Worm (Caenorhabditis elegans) whole organism, young adult: ENCODE results near the gene fipr-17.
A peak's percentile ranks its signal among the peaks of the same experiment; 100 is the strongest.

Experiments
- F23B12.7 ChIP-seq: sonication (generic microtip); optimal IDR thresholded peaks from 2 replicates; lab custom pipeline; 2017; ENCODE audit warnings: missing genetic modification characterization, mild to moderate bottlenecking, missing compliant biosample characterization, antibody characterized with exemption, moderate library complexity; ENCODE audit not compliant: insufficient read depth
- F33H1.4 ChIP-seq: fragments of 200-800 bp; sonication (Bioruptor generic); IDR thresholded peaks from 2 replicates; pipeline ENCODE4 v1.3.6; 2022; ENCODE audit warnings: missing genetic modification reagents, missing genetic modification characterization, missing compliant biosample characterization
- F37B4.10 ChIP-seq: fragments of 200-800 bp; sonication (Bioruptor generic); IDR thresholded peaks from 2 replicates; pipeline ENCODE4 v1.3.6; 2022; ENCODE audit warnings: missing genetic modification characterization, missing compliant biosample characterization
- F49E8.2 ChIP-seq: sonication (generic microtip); optimal IDR thresholded peaks from 3 replicates; lab custom pipeline; 2017; ENCODE audit warnings: missing genetic modification characterization, mild to moderate bottlenecking, missing compliant biosample characterization, antibody characterized with exemption, moderate library complexity; ENCODE audit not compliant: insufficient read depth
- F52B5.7 ChIP-seq: sonication (generic microtip); optimal IDR thresholded peaks from 2 replicates; lab custom pipeline; 2016; ENCODE audit warnings: mild to moderate bottlenecking, missing genetic modification characterization, missing compliant biosample characterization
- F55B11.4 ChIP-seq: sonication (generic microtip); optimal IDR thresholded peaks from 2 replicates; lab custom pipeline; 2016; ENCODE audit warnings: missing compliant biosample characterization, missing genetic modification characterization, borderline replicate concordance; ENCODE audit not compliant: insufficient read depth
- K11D2.4 ChIP-seq: fragments of 200-800 bp; sonication (Bioruptor generic); IDR thresholded peaks from 2 replicates; pipeline ENCODE4 v1.3.6; 2022; ENCODE audit warnings: missing genetic modification reagents, missing genetic modification characterization, missing compliant biosample characterization
- T07F8.4 ChIP-seq: sonication (generic microtip); optimal IDR thresholded peaks from 2 replicates; lab custom pipeline; 2016; ENCODE audit warnings: mild to moderate bottlenecking, missing genetic modification characterization, moderate library complexity, missing compliant biosample characterization
- Y95B8A.8 ChIP-seq: fragments of 200-800 bp; sonication (Bioruptor generic); IDR thresholded peaks from 2 replicates; pipeline ENCODE4 v1.3.6; 2022; ENCODE audit warnings: missing genetic modification reagents, missing genetic modification characterization, missing compliant biosample characterization
- ZK185.1 ChIP-seq: sonication (generic microtip); optimal IDR thresholded peaks from 2 replicates; lab custom pipeline; 2016; ENCODE audit warnings: mild to moderate bottlenecking, missing genetic modification characterization, missing compliant biosample characterization; ENCODE audit not compliant: poor library complexity, severe bottlenecking
- akir-1 ChIP-seq: fragments of 200-800 bp; sonication (Bioruptor generic); optimal IDR thresholded peaks from 2 replicates; lab custom pipeline; 2018; ENCODE audit warnings: mild to moderate bottlenecking, missing genetic modification characterization, moderate library complexity, missing compliant biosample characterization
- ama-1 ChIP-seq, 3 experiments: fragments of 150-350 bp in 1 of 3; sonication (generic microtip) in 2 of 3; optimal IDR thresholded peaks; 2 replicates each; lab custom pipeline; 2014 to 2018; ENCODE audit warnings: missing biosample characterization in 2 of 3, missing genetic modification characterization in 2 of 3, missing genetic modification reagents in 2 of 3
- attf-3 ChIP-seq: fragments of 200-800 bp; sonication (Bioruptor generic); conservative IDR thresholded peaks from 2 replicates; pipeline ENCODE4 v1.3.6; 2022; ENCODE audit warnings: missing genetic modification reagents, missing genetic modification characterization, missing compliant biosample characterization
- bed-1 ChIP-seq: fragments of 200-800 bp; sonication (Bioruptor generic); IDR thresholded peaks from 2 replicates; pipeline ENCODE4 v1.3.6; 2022; ENCODE audit warnings: missing genetic modification reagents, missing genetic modification characterization, missing compliant biosample characterization
- bed-2 ChIP-seq: fragments of 200-800 bp; sonication (Bioruptor generic); IDR thresholded peaks from 2 replicates; pipeline ENCODE4 v1.3.6; 2022; ENCODE audit warnings: missing genetic modification reagents, missing genetic modification characterization, missing compliant biosample characterization
- ceh-100 ChIP-seq: fragments of 200-800 bp; sonication (Bioruptor generic); IDR thresholded peaks from 2 replicates; pipeline ENCODE4 v1.3.6; 2022; ENCODE audit warnings: missing genetic modification reagents, missing genetic modification characterization, missing compliant biosample characterization
- ceh-40 ChIP-seq: fragments of 200-800 bp; sonication (Bioruptor generic); IDR thresholded peaks from 2 replicates; pipeline ENCODE4 v1.3.6; 2022; ENCODE audit warnings: missing genetic modification characterization, missing compliant biosample characterization
- ceh-79 ChIP-seq: sonication (generic microtip); optimal IDR thresholded peaks from 2 replicates; lab custom pipeline; 2017; ENCODE audit warnings: mild to moderate bottlenecking, missing genetic modification characterization, missing compliant biosample characterization
- chd-7 ChIP-seq: sonication (generic microtip); optimal IDR thresholded peaks from 2 replicates; lab custom pipeline; 2016; ENCODE audit warnings: mild to moderate bottlenecking, missing genetic modification characterization, moderate library complexity, missing compliant biosample characterization
- dox-1 ChIP-seq: fragments of 200-800 bp; sonication (Bioruptor generic); IDR thresholded peaks from 2 replicates; pipeline ENCODE4 v1.3.6; 2022; ENCODE audit warnings: missing genetic modification reagents, missing genetic modification characterization, missing compliant biosample characterization
- efl-1 ChIP-seq: fragments of 150-350 bp; optimal IDR thresholded peaks from 2 replicates; lab custom pipeline; 2014; ENCODE audit warnings: missing biosample characterization, missing genetic modification reagents, missing genetic modification characterization
- egrh-3 ChIP-seq: fragments of 200-800 bp; sonication (Bioruptor generic); IDR thresholded peaks from 2 replicates; pipeline ENCODE4 v1.3.6; 2022; ENCODE audit warnings: missing genetic modification reagents, missing genetic modification characterization, missing compliant biosample characterization
- ekl-4 ChIP-seq: fragments of 200-800 bp; sonication (Bioruptor generic); IDR thresholded peaks from 2 replicates; pipeline ENCODE4 v1.3.6; 2022; ENCODE audit warnings: missing genetic modification reagents, missing genetic modification characterization, missing compliant biosample characterization
- fkh-3 ChIP-seq: sonication (generic microtip); optimal IDR thresholded peaks from 2 replicates; lab custom pipeline; 2016; ENCODE audit warnings: mild to moderate bottlenecking, missing genetic modification characterization, missing compliant biosample characterization
- gei-17 ChIP-seq: fragments of 200-800 bp; sonication (Bioruptor generic); optimal IDR thresholded peaks from 2 replicates; lab custom pipeline; 2018; ENCODE audit warnings: mild to moderate bottlenecking, missing genetic modification characterization, missing compliant biosample characterization
- him-1 ChIP-seq: sonication (generic microtip); optimal IDR thresholded peaks from 2 replicates; lab custom pipeline; 2016; ENCODE audit warnings: missing genotype, missing genetic modification reagents, missing genetic modification characterization, missing compliant biosample characterization
- hlh-12 ChIP-seq: sonication (generic microtip); optimal IDR thresholded peaks from 2 replicates; lab custom pipeline; 2016; ENCODE audit warnings: missing genetic modification characterization, missing compliant biosample characterization
- hmg-20 ChIP-seq: fragments of 200-800 bp; sonication (Bioruptor generic); IDR thresholded peaks from 2 replicates; pipeline ENCODE4 v1.3.6; 2022; ENCODE audit warnings: missing genetic modification reagents, missing genetic modification characterization, missing compliant biosample characterization
- lin-26 ChIP-seq: fragments of 200-800 bp; sonication (Bioruptor generic); IDR thresholded peaks from 2 replicates; pipeline ENCODE4 v1.3.6; 2022; ENCODE audit warnings: missing genetic modification reagents, missing genetic modification characterization, missing compliant biosample characterization
- lin-35 ChIP-seq, 3 experiments: fragments of 150-350 bp in 2 of 3; sonication (generic microtip) in 1 of 3; optimal IDR thresholded peaks; 2 replicates each; lab custom pipeline; 2014 to 2018; ENCODE audit warnings: missing biosample characterization in 3 of 3, missing genetic modification characterization in 3 of 3, missing genetic modification reagents in 3 of 3
- lin-54 ChIP-seq: fragments of 200-800 bp; sonication (Bioruptor generic); optimal IDR thresholded peaks from 2 replicates; lab custom pipeline; 2018; ENCODE audit warnings: mild to moderate bottlenecking, missing genetic modification characterization, missing compliant biosample characterization
- lsl-1 ChIP-seq: fragments of 200-800 bp; sonication (Bioruptor generic); optimal IDR thresholded peaks from 2 replicates; lab custom pipeline; 2018; ENCODE audit warnings: mild to moderate bottlenecking, missing genetic modification characterization, moderate library complexity, missing compliant biosample characterization
- madf-6 ChIP-seq: fragments of 200-800 bp; sonication (Bioruptor generic); IDR thresholded peaks from 2 replicates; pipeline ENCODE4 v1.3.6; 2022; ENCODE audit warnings: missing genetic modification reagents, missing genetic modification characterization, missing compliant biosample characterization
- madf-8 ChIP-seq: fragments of 200-800 bp; sonication (Bioruptor generic); conservative IDR thresholded peaks from 2 replicates; pipeline ENCODE4 v1.3.6; 2022; ENCODE audit warnings: missing genetic modification reagents, missing genetic modification characterization, missing compliant biosample characterization
- mes-4 ChIP-seq: sonication (generic microtip); optimal IDR thresholded peaks from 2 replicates; lab custom pipeline; 2016; ENCODE audit warnings: missing genotype, missing genetic modification characterization, missing compliant biosample characterization
- nhr-120 ChIP-seq: fragments of 200-800 bp; sonication (Bioruptor generic); IDR thresholded peaks from 2 replicates; pipeline ENCODE4 v1.3.6; 2022; ENCODE audit warnings: missing genetic modification characterization, missing compliant biosample characterization
- nhr-90 ChIP-seq: sonication (generic microtip); optimal IDR thresholded peaks from 2 replicates; lab custom pipeline; 2016; ENCODE audit warnings: missing genotype, mild to moderate bottlenecking, missing genetic modification characterization, missing compliant biosample characterization
- pbrm-1 ChIP-seq: fragments of 200-800 bp; sonication (Bioruptor generic); IDR thresholded peaks from 2 replicates; pipeline ENCODE4 v1.3.6; 2022; ENCODE audit warnings: missing genetic modification reagents, missing genetic modification characterization, missing compliant biosample characterization
- rec-8 ChIP-seq, 2 experiments: sonication (generic microtip); optimal IDR thresholded peaks; 2 replicates each; lab custom pipeline; 2016; ENCODE audit warnings: mild to moderate bottlenecking in 2 of 2, missing genetic modification characterization in 2 of 2, missing genetic modification reagents in 2 of 2, missing genotype in 2 of 2, missing biosample characterization in 1 of 2, missing compliant biosample characterization in 1 of 2, moderate library complexity in 1 of 2
- sea-2 ChIP-seq: fragments of 200-800 bp; sonication (Bioruptor generic); IDR thresholded peaks from 2 replicates; pipeline ENCODE4 v1.3.6; 2022; ENCODE audit warnings: missing genetic modification characterization, missing compliant biosample characterization
- snpc-3.4 ChIP-seq: sonication (generic microtip); optimal IDR thresholded peaks from 2 replicates; lab custom pipeline; 2017; ENCODE audit warnings: missing genetic modification characterization, mild to moderate bottlenecking, missing compliant biosample characterization, antibody characterized with exemption, moderate library complexity, missing genotype, missing genetic modification reagents
- somi-1 ChIP-seq: fragments of 200-800 bp; sonication (Bioruptor generic); optimal IDR thresholded peaks from 2 replicates; lab custom pipeline; 2018; ENCODE audit warnings: mild to moderate bottlenecking, missing genetic modification characterization, missing compliant biosample characterization
- tbp1 ChIP-seq: fragments of 200-800 bp; sonication (Bioruptor generic); optimal IDR thresholded peaks from 2 replicates; lab custom pipeline; 2018; ENCODE audit warnings: mild to moderate bottlenecking, missing genetic modification characterization, missing compliant biosample characterization
- tbx-9 ChIP-seq: sonication (generic microtip); optimal IDR thresholded peaks from 2 replicates; lab custom pipeline; 2016; ENCODE audit warnings: borderline replicate concordance, missing genetic modification characterization, inconsistent platforms, missing compliant biosample characterization
- tlf-1 ChIP-seq: fragments of 200-800 bp; sonication (Bioruptor generic); optimal IDR thresholded peaks from 2 replicates; lab custom pipeline; 2018; ENCODE audit warnings: mild to moderate bottlenecking, missing genetic modification characterization, missing compliant biosample characterization
- ztf-25 ChIP-seq: fragments of 200-800 bp; sonication (Bioruptor generic); IDR thresholded peaks from 2 replicates; pipeline ENCODE4 v1.3.6; 2022; ENCODE audit warnings: missing genetic modification reagents, missing genetic modification characterization, missing compliant biosample characterization
- ztf-26 ChIP-seq: sonication (generic microtip); optimal IDR thresholded peaks from 2 replicates; lab custom pipeline; 2017; ENCODE audit warnings: missing genetic modification characterization, missing compliant biosample characterization

fipr-17 gene

ce11 chrIII:10989491-10990032 is 17.8 kb downstream of the fipr-17 start (continued):
- TF ChIP-seq ama-1 (optimal IDR thresholded peaks at IDR 0.05; lab: Kevin White, UChicago) (no peak), ama-1 (GFP tag; optimal IDR thresholded peaks at IDR 0.05; lab: Kevin White, UChicago) (peak; percentile 85 to 94), lin-54 (GFP tag; lab: Kevin White, UChicago) (peak; percentile 90), ceh-79 (tag; lab: Kevin White, UChicago) (peak; percentile 96), ekl-4 (GFP tag; lab: Robert Waterston, UW) (peak; percentile 95), K11D2.4 (GFP tag; lab: Robert Waterston, UW) (peak; percentile 95), hmg-20 (GFP tag; lab: Robert Waterston, UW) (peak; percentile 94), F55B11.4 (peak; percentile 28), nhr-90 (tag; lab: Kevin White, UChicago) (peak; percentile 94), mes-4 (tag; lab: Kevin White, UChicago) (peak; percentile 90), tbp1 (GFP tag; lab: Kevin White, UChicago) (peak; percentile 90), lsl-1 (peak; percentile 70), F52B5.7 (tag; lab: Kevin White, UChicago) (peak; percentile 97), hlh-12 (tag; lab: Kevin White, UChicago) (peak; percentile 91), sea-2 (GFP tag; lab: Robert Waterston, UW) (peak; percentile 94), chd-7 (tag; lab: Kevin White, UChicago) (peak; percentile 97), attf-3 (peak; percentile 67), F37B4.10 (GFP tag; lab: Robert Waterston, UW) (peak; percentile 89; the same call in 1 of the 2 replicates), efl-1 (GFP tag; lab: Kevin White, UChicago) (no peak), dox-1 (GFP tag; lab: Robert Waterston, UW) (peak; percentile 97), ztf-25 (GFP tag; lab: Robert Waterston, UW) (peak; percentile 97), fkh-3 (tag; lab: Kevin White, UChicago) (peak; percentile 93), nhr-120 (GFP tag; lab: Robert Waterston, UW) (peak; percentile 90), tlf-1 (GFP tag; lab: Kevin White, UChicago) (peak; percentile 91), F33H1.4 (GFP tag; lab: Robert Waterston, UW) (peak; percentile 68), him-1 (tag; lab: Kevin White, UChicago) (peak; percentile 95), T07F8.4 (peak; percentile 92), lin-35 (GFP tag; optimal IDR thresholded peaks at IDR 0.05; lab: Kevin White, UChicago) (peak in 2 of 3 experiments; percentile 65 to 93), tbx-9 (tag; lab: Kevin White, UChicago) (peak; percentile 95), Y95B8A.8 (peak; percentile 84), bed-2 (GFP tag; lab: Robert Waterston, UW) (peak; percentile 72), ZK185.1 (tag; lab: Kevin White, UChicago) (peak; percentile 96), egrh-3 (GFP tag; lab: Robert Waterston, UW) (peak; percentile 85), madf-8 (peak; percentile 60), F49E8.2 (peak; percentile 78), madf-6 (GFP tag; lab: Robert Waterston, UW) (peak; percentile 86), pbrm-1 (GFP tag; lab: Robert Waterston, UW) (peak; percentile 92), ztf-26 (tag; lab: Kevin White, UChicago) (peak; percentile 95), lin-26 (GFP tag; lab: Robert Waterston, UW) (peak; percentile 98), F23B12.7 (peak; percentile 90), snpc-3.4 (tag; lab: Kevin White, UChicago) (peak; percentile 97), ceh-40 (GFP tag; lab: Robert Waterston, UW) (peak; percentile 81; the same call in 1 of the 2 replicates), somi-1 (GFP tag; lab: Kevin White, UChicago) (peak; percentile 92), bed-1 (GFP tag; lab: Robert Waterston, UW) (no peak), gei-17 (GFP tag; lab: Kevin White, UChicago) (peak; percentile 91), akir-1 (GFP tag; lab: Kevin White, UChicago) (peak; percentile 88), rec-8 (tag; optimal IDR thresholded peaks at IDR 0.05; lab: Kevin White, UChicago) (peak; percentile 95 to 97), ceh-100 (GFP tag; lab: Robert Waterston, UW) (peak; percentile 89)
